Worm (Caenorhabditis elegans) whole organism, L4 larva: Measurements from ENCODE around the gene ZK1128.1.

ENCODE experiments used
- Y75B8A.6 ChIP-seq: fragments of 200-800 bp; sonication (Bioruptor generic); IDR thresholded peaks from 2 replicates; pipeline ENCODE4 v1.3.6; 2022; ENCODE audit warnings: missing genetic modification reagents, missing genetic modification characterization, missing compliant biosample characterization
- arid-1 ChIP-seq: fragments of 200-800 bp; sonication (Bioruptor generic); conservative IDR thresholded peaks from 2 replicates; pipeline ENCODE4 v1.3.6; 2022; ENCODE audit warnings: missing genetic modification reagents, missing genetic modification characterization, missing compliant biosample characterization
- daf-19 ChIP-seq: fragments of 200-800 bp; sonication (Bioruptor generic); conservative IDR thresholded peaks from 2 replicates; pipeline ENCODE4 v1.3.6; 2022; ENCODE audit warnings: missing genetic modification characterization, missing compliant biosample characterization
- duxl-1 ChIP-seq: sonication (generic microtip); optimal IDR thresholded peaks from 2 replicates; lab custom pipeline; 2016; ENCODE audit warnings: mild to moderate bottlenecking, missing genetic modification characterization, moderate library complexity, missing compliant biosample characterization; ENCODE audit not compliant: poor library complexity
- hlh-30 ChIP-seq: sonication (generic microtip); optimal IDR thresholded peaks from 2 replicates; lab custom pipeline; 2017; ENCODE audit warnings: antibody characterized with exemption, mild to moderate bottlenecking, missing genetic modification characterization, missing compliant biosample characterization; ENCODE audit not compliant: insufficient read depth
- lin-13 ChIP-seq: fragments of 150-350 bp; optimal IDR thresholded peaks from 2 replicates; lab custom pipeline; 2014; ENCODE audit warnings: missing biosample characterization, missing genetic modification reagents, missing genetic modification characterization
- nhr-237 ChIP-seq: sonication (generic microtip); optimal IDR thresholded peaks from 2 replicates; lab custom pipeline; 2017; ENCODE audit warnings: missing biosample characterization, missing genetic modification characterization
- nhr-28 ChIP-seq: fragments of 150-350 bp; optimal IDR thresholded peaks from 2 replicates; lab custom pipeline; 2014; ENCODE audit warnings: missing biosample characterization, missing genetic modification characterization
- pha-4 ChIP-seq, 2 experiments: fragments of 150-350 bp in 1 of 2; fragments of 200-800 bp in 1 of 2; sonication (Bioruptor generic) in 1 of 2; IDR thresholded peaks in 1 of 2; optimal IDR thresholded peaks in 1 of 2; 2 replicates each; pipeline versions ENCODE4 v1.3.6 to Lab custom; 2014 to 2022; ENCODE audit warnings: missing genetic modification characterization in 2 of 2, missing genetic modification reagents in 2 of 2, missing biosample characterization in 1 of 2, missing compliant biosample characterization in 1 of 2
- snpc-4 ChIP-seq: fragments of 150-350 bp; optimal IDR thresholded peaks from 2 replicates; lab custom pipeline; 2014; ENCODE audit warnings: missing biosample characterization, missing genetic modification characterization
- spr-1 ChIP-seq: sonication (generic microtip); optimal IDR thresholded peaks from 2 replicates; lab custom pipeline; 2016; ENCODE audit warnings: mild to moderate bottlenecking, missing genetic modification characterization, missing compliant biosample characterization
- unc-130 ChIP-seq: sonication (generic microtip); optimal IDR thresholded peaks from 2 replicates; lab custom pipeline; 2016; ENCODE audit warnings: missing genetic modification reagents, missing genetic modification characterization, missing compliant biosample characterization
- zfp-3 ChIP-seq: fragments of 200-800 bp; sonication (Bioruptor generic); conservative IDR thresholded peaks from 2 replicates; pipeline ENCODE4 v1.3.6; 2022; ENCODE audit warnings: missing genetic modification reagents, missing genetic modification characterization, missing compliant biosample characterization

DNA sequence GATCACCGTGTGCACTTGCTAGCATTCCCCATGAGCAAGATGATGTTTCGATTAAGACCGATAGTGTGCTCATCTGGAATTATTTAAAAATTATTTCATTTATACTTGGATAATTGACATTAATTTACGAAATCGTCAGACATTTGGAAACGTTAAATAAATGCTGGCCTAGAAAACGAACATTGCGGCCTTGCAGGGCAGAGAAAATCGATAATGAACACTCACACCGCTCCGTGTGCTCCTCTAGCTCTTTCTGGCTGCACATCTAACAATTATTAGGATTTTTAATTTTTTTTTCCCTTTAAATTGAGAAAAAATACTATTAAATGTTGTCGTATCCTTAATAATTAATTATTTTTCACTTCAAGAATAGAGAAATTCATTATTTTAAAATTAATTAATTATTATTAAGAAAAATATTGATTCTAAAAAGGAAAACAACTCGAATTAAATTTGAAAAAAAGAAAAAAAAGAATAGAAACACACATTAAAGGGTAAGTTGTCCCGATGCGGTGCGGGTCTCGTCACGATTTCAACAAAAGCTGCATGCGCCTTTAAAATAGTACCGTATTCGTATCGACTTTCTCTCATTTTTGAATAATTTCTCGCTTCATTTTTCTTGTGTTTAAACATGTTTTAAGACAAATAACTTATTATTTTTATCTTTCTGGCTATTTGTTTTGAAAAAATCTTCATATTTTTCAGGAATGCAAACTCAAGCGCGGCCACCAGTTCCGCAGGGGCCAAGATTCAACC lies 5.7 kb upstream of the ZK1128.1 start, which contains the start of the genes gtf-2H3 and ham-3:
- TF ChIP-seq duxl-1 (tag; lab: Kevin White, UChicago) (no peak), spr-1 (tag; lab: Kevin White, UChicago) (no peak), daf-19 (no peak), pha-4 (GFP tag; IDR thresholded peaks at IDR 0.05; lab: Robert Waterston, UW) (no peak), pha-4 (tag; optimal IDR thresholded peaks at IDR 0.05; lab: Kevin White, UChicago) (no peak), nhr-237 (tag; lab: Kevin White, UChicago) (no peak), lin-13 (GFP tag; lab: Kevin White, UChicago) (no peak), nhr-28 (no peak), snpc-4 (tag; lab: Kevin White, UChicago) (no peak), unc-130 (GFP tag; lab: Kevin White, UChicago) (no peak), hlh-30 (tag; lab: Kevin White, UChicago) (no peak), zfp-3 (GFP tag; lab: Robert Waterston, UW) (no peak), Y75B8A.6 (GFP tag; lab: Robert Waterston, UW) (no peak), arid-1 (GFP tag; lab: Robert Waterston, UW) (no peak)
